Worm (Caenorhabditis elegans): ENCODE measurements around the gene pitr-3.

DNA sequence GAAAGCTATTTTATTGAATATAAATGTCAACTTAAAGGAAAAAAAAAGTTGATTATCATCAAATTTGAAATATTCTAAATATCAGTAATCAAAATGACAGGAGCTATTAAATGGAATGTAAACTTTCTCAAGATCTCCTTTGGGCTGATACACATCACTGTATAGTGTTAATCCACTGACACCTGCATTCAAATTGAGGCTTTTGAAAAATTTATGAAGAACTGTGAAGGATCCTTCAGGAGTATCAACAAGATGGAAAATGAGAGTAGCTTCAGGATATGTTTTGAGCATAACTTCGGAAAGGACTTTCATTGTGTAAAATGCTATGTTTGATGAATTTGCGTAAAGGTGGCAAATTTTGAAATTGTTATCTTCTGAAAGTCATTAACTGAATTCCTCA is 44.0 kb downstream of the pitr-3 start:
- no peak for TF ChIP-seq mdl-1 (tag; optimal IDR thresholded peaks at IDR 0.05)
- TF ChIP-seq zfp-3 (GFP tag; conservative IDR thresholded peaks at IDR 0.05): peak; percentile 63; the same call in 1 of the 2 replicates
- no peak for TF ChIP-seq snpc-4 (tag; optimal IDR thresholded peaks at IDR 0.05)
- TF ChIP-seq dmd-8 (GFP tag; IDR thresholded peaks at IDR 0.05): no peak
